Fruit fly (Drosophila melanogaster): ENCODE data around the gene CG31522.

dm6 chr3R:4452345-4453044 is 10.2 kb downstream of the CG31522 start:
- TF ChIP-seq pad (GFP tag; optimal IDR thresholded peaks at IDR 0.05) = no peak
- no peak for TF ChIP-seq kay (GFP tag; ENCODE audit: borderline replicate concordance)
- no peak for TF ChIP-seq CG7101 (tag; optimal IDR thresholded peaks at IDR 0.05)
- TF ChIP-seq bab1 (GFP tag; optimal IDR thresholded peaks at IDR 0.05) = no peak

Data from whole organism, adult.